Worm (Caenorhabditis elegans): ENCODE results near the gene C47E12.14.

DNA sequence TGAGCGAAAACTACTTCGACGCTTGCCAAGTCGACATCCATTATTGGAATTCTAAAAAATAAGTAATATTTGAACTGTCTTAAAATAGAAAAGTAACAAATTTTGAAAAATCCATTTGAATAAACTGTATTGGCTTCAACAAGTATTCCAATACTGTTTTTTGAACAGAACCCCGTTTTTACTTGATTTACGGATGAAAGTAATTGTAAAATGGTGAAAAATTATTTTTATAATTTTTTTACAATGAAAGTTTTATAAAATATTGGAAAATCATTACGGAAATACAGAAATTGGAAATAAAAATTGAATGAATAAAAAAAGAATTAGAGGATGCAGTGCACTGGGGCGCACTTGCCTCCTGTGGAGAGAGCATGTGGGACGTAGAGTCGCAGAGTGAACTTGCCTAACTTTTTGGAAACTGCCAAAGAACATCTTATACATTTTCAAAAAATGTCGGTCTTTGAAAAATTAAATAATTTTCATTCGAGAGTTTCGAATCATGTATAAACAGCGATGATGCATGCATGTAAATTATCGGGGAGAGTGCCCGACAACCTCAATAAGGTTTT lies 6.1 kb upstream of the C47E12.14 start, which contains the start of gene rrp-1:
- no peak for TF ChIP-seq unc-39 (tag; optimal IDR thresholded peaks at IDR 0.05)
- no peak for TF ChIP-seq jun-1 (tag; optimal IDR thresholded peaks at IDR 0.05)
- TF ChIP-seq unc-62 (GFP tag; optimal IDR thresholded peaks at IDR 0.05), result no peak
- no peak for TF ChIP-seq ztf-11 (tag; optimal IDR thresholded peaks at IDR 0.05)

Data from whole organism, L3 larva.